Fruit fly (Drosophila melanogaster): Measurements from ENCODE around the gene pnr.

The pnr gene

DNA sequence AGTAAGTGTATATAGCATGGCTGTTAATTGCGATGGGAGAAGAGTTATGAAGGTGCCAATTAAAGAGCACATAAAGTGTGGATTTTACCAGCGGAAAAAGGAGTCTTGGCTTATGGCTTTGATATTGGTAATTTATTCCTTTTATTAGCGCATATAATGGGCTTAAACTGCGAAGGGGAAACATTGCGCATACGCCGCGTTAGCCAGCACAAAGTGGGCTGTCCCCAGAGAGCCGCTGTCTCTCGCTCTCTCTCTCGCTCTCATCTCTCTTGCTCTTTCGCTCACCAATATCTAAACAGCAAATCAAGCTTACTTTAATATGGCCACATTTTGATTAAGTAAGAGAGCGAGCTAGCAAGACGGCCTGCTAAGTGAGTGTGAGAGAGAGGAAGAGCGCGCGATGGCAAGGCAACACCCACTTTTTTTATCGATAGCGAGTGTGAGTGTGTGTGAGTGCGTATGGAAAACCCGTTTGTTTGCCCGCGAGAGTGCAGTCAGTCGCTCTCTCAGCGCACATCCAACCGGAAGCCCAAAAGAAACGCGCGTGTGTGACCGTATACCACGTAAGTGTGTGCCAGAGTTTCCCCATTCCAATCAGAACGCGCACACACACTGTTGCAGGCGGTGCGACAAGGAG, at the start of gene pnr:
Gene pnr, plus strand, starts transcription at position 493 of the 637 bp plus-strand sequence.
- no peak for TF ChIP-seq noc (tag; optimal IDR thresholded peaks at IDR 0.05)

- peak; percentile 29 for TF ChIP-seq noc (tag; optimal IDR thresholded peaks at IDR 0.05)
These were observed 42.2 kb upstream of the pnr start for dm6 chr3R:15983541-15984229.

DNA sequence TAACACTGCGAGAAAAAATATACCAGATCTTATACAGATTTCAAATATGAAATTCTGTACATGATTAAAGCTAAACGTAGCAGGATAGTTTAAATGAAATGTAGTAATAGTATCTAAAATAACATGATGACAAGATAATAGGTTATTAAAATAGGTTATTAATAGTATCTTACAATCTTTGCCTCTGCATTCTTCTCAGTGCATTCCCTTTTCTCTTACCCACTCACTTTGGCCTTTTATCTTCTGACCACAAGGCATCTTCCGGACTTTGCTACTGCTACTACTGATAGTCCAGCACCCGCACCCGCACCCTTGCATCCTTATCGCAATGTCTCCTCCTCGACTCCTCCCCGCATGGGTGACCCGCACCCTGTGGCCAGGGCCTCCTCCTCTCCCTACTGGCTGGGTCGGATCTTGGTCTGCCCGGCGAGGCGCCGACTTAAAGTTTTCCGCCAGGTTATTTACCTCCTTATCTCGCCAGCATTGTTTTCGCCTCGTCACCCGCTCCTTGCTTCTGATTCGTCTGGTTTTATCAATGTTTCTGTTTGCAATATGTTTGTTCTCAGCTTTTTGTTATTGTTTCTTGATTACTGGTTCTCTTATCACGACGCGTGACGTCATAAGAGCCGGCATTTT, 41.3 kb upstream of the pnr start:
- TF ChIP-seq noc (tag; optimal IDR thresholded peaks at IDR 0.05): no peak

- peak; percentile 58 for TF ChIP-seq noc (tag; optimal IDR thresholded peaks at IDR 0.05)
These were observed 40.1 kb upstream of the pnr start, which contains the start of gene srp for dm6 chr3R:15985762-15986214. srp (plus strand) TSS chr3R:15986152.

- TF ChIP-seq noc (tag; optimal IDR thresholded peaks at IDR 0.05): no peak
These were observed 38.7 kb upstream of the pnr start for dm6 chr3R:15987064-15987649.

DNA sequence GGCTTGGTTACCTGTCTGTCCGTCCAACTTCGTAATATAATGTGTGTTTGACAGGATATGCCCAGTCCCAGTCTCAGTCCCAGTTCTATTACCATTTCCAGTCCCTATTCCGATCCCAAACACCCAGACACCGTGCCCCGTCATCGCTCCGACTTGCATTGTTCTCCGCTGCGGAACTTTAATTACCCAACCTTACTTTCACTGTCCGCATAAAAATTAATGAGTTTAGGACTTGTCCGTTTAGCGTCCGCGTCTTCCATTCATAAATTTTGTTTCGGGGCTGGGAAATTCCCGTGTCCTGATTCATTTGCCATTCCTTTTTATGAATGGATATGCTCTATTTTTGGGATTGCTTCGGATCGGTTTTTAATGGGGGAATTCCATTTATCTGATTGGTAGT, 37.5 kb upstream of the pnr start:
- TF ChIP-seq noc (tag; optimal IDR thresholded peaks at IDR 0.05): no peak

- no peak for TF ChIP-seq noc (tag; optimal IDR thresholded peaks at IDR 0.05)
These were observed 36.5 kb upstream of the pnr start for dm6 chr3R:15989217-15989921.

DNA sequence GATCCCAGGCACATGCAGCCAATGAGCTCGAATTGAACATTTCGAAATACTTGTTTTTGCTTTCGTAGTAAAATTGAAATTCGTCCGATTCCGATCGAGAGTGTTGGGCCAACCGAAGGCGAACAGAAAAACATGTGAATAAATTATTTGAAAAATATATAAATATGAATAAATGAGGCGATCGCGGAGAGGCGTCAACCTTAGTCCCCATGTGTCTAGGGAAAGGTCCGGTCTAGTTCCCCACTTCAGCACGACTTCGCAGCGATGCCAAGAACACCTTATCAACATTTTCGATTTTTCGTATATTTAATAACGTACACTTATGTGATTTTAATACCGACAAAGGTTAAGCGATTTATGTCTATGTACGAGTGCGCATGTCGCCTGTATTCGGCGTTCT, 34.3 kb upstream of the pnr start:
- no peak for TF ChIP-seq noc (tag; optimal IDR thresholded peaks at IDR 0.05)

dm6 chr3R:15993139-15993804, 32.6 kb upstream of the pnr start:
- TF ChIP-seq noc (tag; optimal IDR thresholded peaks at IDR 0.05): peak; percentile 8

- no peak for TF ChIP-seq noc (tag; optimal IDR thresholded peaks at IDR 0.05)
These were observed 31.9 kb upstream of the pnr start for dm6 chr3R:15993815-15994572.

dm6 chr3R:15994573-15994869, 31.4 kb upstream of the pnr start:
- no peak for TF ChIP-seq noc (tag; optimal IDR thresholded peaks at IDR 0.05)

DNA sequence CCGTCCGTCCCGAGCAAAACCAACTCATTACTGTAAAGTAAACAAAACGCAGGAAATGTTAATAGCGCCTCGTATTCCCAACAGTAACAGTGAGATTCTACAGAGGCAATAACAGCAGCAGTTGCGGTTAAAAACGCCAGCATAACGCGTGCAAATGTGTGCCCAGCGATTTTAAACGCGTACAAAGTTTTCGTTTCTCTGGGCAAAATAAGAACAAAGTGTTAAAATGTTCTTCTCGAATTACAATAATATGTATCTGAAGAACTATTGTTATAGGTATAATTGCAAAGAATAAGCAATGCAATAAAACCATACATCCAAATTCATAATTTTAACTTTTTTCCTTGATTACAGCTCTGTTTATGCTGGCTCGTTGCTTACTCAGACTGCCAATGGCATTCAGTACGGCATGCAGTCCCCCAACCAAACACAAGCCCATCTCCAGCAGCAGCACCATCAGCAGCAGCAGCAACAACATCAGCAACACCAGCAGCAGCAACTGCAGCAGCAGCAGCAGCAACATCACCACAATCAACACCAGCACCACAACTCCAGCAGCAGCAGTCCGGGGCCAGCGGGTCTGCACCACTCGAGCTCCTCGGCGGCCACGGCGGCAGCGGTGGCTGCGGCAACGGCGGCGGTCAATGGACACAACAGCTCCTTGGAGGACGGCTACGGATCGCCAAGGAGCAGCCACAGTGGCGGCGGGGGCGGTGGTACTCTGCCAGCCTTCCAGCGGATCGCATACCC, 26.7 kb upstream of the pnr start:
- no peak for TF ChIP-seq noc (tag; optimal IDR thresholded peaks at IDR 0.05)

DNA sequence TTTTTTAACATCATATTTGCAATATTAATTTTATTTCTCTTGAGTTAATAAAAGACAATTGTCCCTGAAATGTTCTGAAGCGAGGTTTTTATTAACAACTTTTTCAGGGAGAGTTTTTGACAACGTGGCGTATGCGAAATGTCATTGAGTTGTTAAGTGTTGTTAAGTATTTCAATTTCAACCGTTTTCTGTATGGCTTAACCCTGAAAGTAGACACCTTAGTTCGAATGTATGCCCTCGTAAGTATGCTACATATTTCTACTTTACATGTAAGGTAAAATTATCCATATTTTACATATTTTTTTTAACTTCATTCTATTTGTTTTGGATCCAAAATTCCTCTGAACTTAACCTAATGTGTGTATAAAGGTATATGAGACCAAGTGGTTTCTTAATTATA, 21.9 kb upstream of the pnr start:
- no peak for TF ChIP-seq noc (tag; optimal IDR thresholded peaks at IDR 0.05)

Measured in whole organism, larva.